Fruit fly (Drosophila melanogaster): Measurements from ENCODE around the gene CG16989.

DNA sequence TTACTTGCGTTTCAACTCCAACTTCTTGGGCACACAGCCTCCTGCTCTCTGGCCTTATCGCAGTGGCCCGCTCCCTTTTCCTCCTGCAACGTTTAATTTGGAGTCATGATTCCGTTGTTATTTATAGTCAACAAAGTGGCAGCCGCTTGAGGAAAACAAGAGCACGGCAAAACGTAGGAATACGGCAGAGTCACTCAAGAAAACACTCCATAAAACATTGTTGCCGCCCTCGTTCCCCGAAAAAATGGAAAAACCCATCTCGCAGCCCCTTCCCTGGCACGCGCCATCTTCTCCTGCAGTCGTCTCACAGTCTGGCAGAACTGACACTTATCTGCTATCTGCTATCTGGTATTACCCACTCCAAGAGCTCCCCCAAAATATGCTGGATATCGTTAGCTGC, 32.0 kb downstream of the CG16989 start:
- TF ChIP-seq grau (tag; optimal IDR thresholded peaks at IDR 0.05) (no peak), usp (GFP tag; optimal IDR thresholded peaks at IDR 0.05) (no peak), dan (GFP tag; IDR thresholded peaks at IDR 0.05) (no peak), Bdp1 (GFP tag; optimal IDR thresholded peaks at IDR 0.05) (no peak), CG14014 (GFP tag; IDR thresholded peaks at IDR 0.05) (no peak), Pdp1 (GFP tag; optimal IDR thresholded peaks at IDR 0.05) (no peak), CG1832 (GFP tag; optimal IDR thresholded peaks at IDR 0.05) (no peak), CTCF (GFP tag; optimal IDR thresholded peaks at IDR 0.05) (no peak), CG30403 (GFP tag; optimal IDR thresholded peaks at IDR 0.05) (no peak)
